Worm (Caenorhabditis elegans) whole organism, L2 larva: Measurements from ENCODE around the gene ccm-3.

Experiments
- C34F6.9 ChIP-seq: fragments of 150-350 bp; optimal IDR thresholded peaks from 2 replicates; lab custom pipeline; 2014; ENCODE audit warnings: missing biosample characterization, missing genetic modification characterization
- F13H6.1 ChIP-seq: sonication (generic microtip); optimal IDR thresholded peaks from 2 replicates; lab custom pipeline; 2016; ENCODE audit warnings: missing genetic modification characterization, missing compliant biosample characterization
- R02D3.7 ChIP-seq: fragments of 150-350 bp; optimal IDR thresholded peaks from 2 replicates; lab custom pipeline; 2014; ENCODE audit warnings: missing biosample characterization, missing genetic modification characterization
- ZK546.5 ChIP-seq: sonication (generic microtip); optimal IDR thresholded peaks from 2 replicates; lab custom pipeline; 2017; ENCODE audit warnings: missing biosample characterization, missing genetic modification characterization
- alr-1 ChIP-seq: fragments of 150-350 bp; optimal IDR thresholded peaks from 2 replicates; lab custom pipeline; 2014; ENCODE audit warnings: missing biosample characterization, missing genetic modification characterization
- aly-2 ChIP-seq: fragments of 150-350 bp; optimal IDR thresholded peaks from 2 replicates; lab custom pipeline; 2014; ENCODE audit warnings: missing biosample characterization, missing genetic modification characterization
- ama-1 ChIP-seq: fragments of 150-350 bp; optimal IDR thresholded peaks from 2 replicates; lab custom pipeline; 2018; ENCODE audit warnings: inconsistent platforms
- ceh-82 ChIP-seq: fragments of 150-350 bp; optimal IDR thresholded peaks from 2 replicates; lab custom pipeline; 2014; ENCODE audit warnings: missing biosample characterization, missing genetic modification characterization
- dmd-4 ChIP-seq: sonication (generic microtip); optimal IDR thresholded peaks from 2 replicates; lab custom pipeline; 2017; ENCODE audit warnings: missing biosample characterization, missing genetic modification characterization
- elt-1 ChIP-seq: fragments of 150-350 bp; optimal IDR thresholded peaks from 2 replicates; lab custom pipeline; 2014; ENCODE audit warnings: missing biosample characterization, missing genetic modification characterization
- elt-3 ChIP-seq: sonication (generic microtip); optimal IDR thresholded peaks from 2 replicates; lab custom pipeline; 2017; ENCODE audit warnings: missing biosample characterization, missing genetic modification characterization
- fos-1 ChIP-seq: fragments of 150-350 bp; optimal IDR thresholded peaks from 2 replicates; lab custom pipeline; 2014; ENCODE audit warnings: missing biosample characterization, missing genetic modification characterization
- gmeb-1 ChIP-seq: fragments of 150-350 bp; optimal IDR thresholded peaks from 2 replicates; lab custom pipeline; 2014; ENCODE audit warnings: missing biosample characterization, missing genetic modification characterization
- lin-11 ChIP-seq: fragments of 150-350 bp; sonication (generic microtip); optimal IDR thresholded peaks from 2 replicates; lab custom pipeline; 2014; ENCODE audit warnings: missing biosample characterization, missing genetic modification characterization, inconsistent platforms, mixed read lengths
- lin-13 ChIP-seq: fragments of 150-350 bp; optimal IDR thresholded peaks from 2 replicates; lab custom pipeline; 2014; ENCODE audit warnings: missing biosample characterization, missing genetic modification reagents, missing genetic modification characterization
- lin-39 ChIP-seq: fragments of 150-350 bp; optimal IDR thresholded peaks from 2 replicates; lab custom pipeline; 2014; ENCODE audit warnings: missing biosample characterization, missing genetic modification reagents, missing genetic modification characterization
- lsy-2 ChIP-seq, 2 experiments: fragments of 150-350 bp in 1 of 2; sonication (generic microtip) in 1 of 2; optimal IDR thresholded peaks; 2 replicates each; lab custom pipeline; 2014 to 2017; ENCODE audit warnings: missing biosample characterization in 2 of 2, missing genetic modification characterization in 2 of 2
- mab-5 ChIP-seq: fragments of 150-350 bp; optimal IDR thresholded peaks from 2 replicates; lab custom pipeline; 2014; ENCODE audit warnings: missing biosample characterization, missing genetic modification characterization
- mbf-1 ChIP-seq: sonication (generic microtip); optimal IDR thresholded peaks from 2 replicates; lab custom pipeline; 2017; ENCODE audit warnings: missing biosample characterization, missing genetic modification characterization
- nhr-10 ChIP-seq: sonication (generic microtip); optimal IDR thresholded peaks from 2 replicates; lab custom pipeline; 2017; ENCODE audit warnings: missing biosample characterization, missing genetic modification characterization
- nhr-11 ChIP-seq: fragments of 150-350 bp; optimal IDR thresholded peaks from 2 replicates; lab custom pipeline; 2014; ENCODE audit warnings: missing biosample characterization, missing genetic modification characterization
- nhr-129 ChIP-seq: fragments of 150-350 bp; optimal IDR thresholded peaks from 2 replicates; lab custom pipeline; 2014; ENCODE audit warnings: missing biosample characterization, missing genetic modification characterization
- nhr-21 ChIP-seq: fragments of 150-350 bp; optimal IDR thresholded peaks from 2 replicates; lab custom pipeline; 2014; ENCODE audit warnings: missing biosample characterization, missing genetic modification characterization
- nhr-23 ChIP-seq: fragments of 150-350 bp; optimal IDR thresholded peaks from 2 replicates; lab custom pipeline; 2014; ENCODE audit warnings: missing biosample characterization, missing genetic modification reagents, missing genetic modification characterization
- nhr-237 ChIP-seq: fragments of 150-350 bp; optimal IDR thresholded peaks from 2 replicates; lab custom pipeline; 2014; ENCODE audit warnings: missing biosample characterization, missing genetic modification characterization
- nhr-25 ChIP-seq: fragments of 150-350 bp; sonication (generic microtip); optimal IDR thresholded peaks from 3 replicates; lab custom pipeline; 2014; ENCODE audit warnings: missing biosample characterization, missing genetic modification characterization
- nhr-6 ChIP-seq: fragments of 150-350 bp; optimal IDR thresholded peaks from 2 replicates; lab custom pipeline; 2014; ENCODE audit warnings: missing biosample characterization, missing genetic modification characterization
- peb-1 ChIP-seq: fragments of 150-350 bp; optimal IDR thresholded peaks from 2 replicates; lab custom pipeline; 2014; ENCODE audit warnings: missing biosample characterization, missing genetic modification characterization
- skn-1 ChIP-seq: sonication (generic microtip); optimal IDR thresholded peaks from 2 replicates; lab custom pipeline; 2017; ENCODE audit warnings: missing biosample characterization, missing genetic modification characterization
- sma-3 ChIP-seq: sonication (generic microtip); optimal IDR thresholded peaks from 2 replicates; lab custom pipeline; 2016; ENCODE audit warnings: missing genetic modification reagents, missing genetic modification characterization, missing compliant biosample characterization
- sma-9 ChIP-seq, 2 experiments: fragments of 150-350 bp in 1 of 2; sonication (generic microtip) in 1 of 2; optimal IDR thresholded peaks; 2 replicates each; lab custom pipeline; 2014 to 2016; ENCODE audit warnings: missing genetic modification characterization in 2 of 2, mild to moderate bottlenecking in 1 of 2, missing biosample characterization in 1 of 2, missing compliant biosample characterization in 1 of 2, missing genetic modification reagents in 1 of 2, moderate library complexity in 1 of 2
- unc-39 ChIP-seq: fragments of 150-350 bp; optimal IDR thresholded peaks from 2 replicates; lab custom pipeline; 2014; ENCODE audit warnings: missing biosample characterization, missing genetic modification characterization
- unc-62 ChIP-seq: fragments of 150-350 bp; optimal IDR thresholded peaks from 2 replicates; lab custom pipeline; 2014; ENCODE audit warnings: missing biosample characterization, missing genetic modification reagents, missing genetic modification characterization
- zag-1 ChIP-seq: fragments of 150-350 bp; optimal IDR thresholded peaks from 2 replicates; lab custom pipeline; 2014; ENCODE audit warnings: missing biosample characterization, missing genetic modification characterization
- ztf-11 ChIP-seq: sonication (generic microtip); optimal IDR thresholded peaks from 2 replicates; lab custom pipeline; 2017; ENCODE audit warnings: missing biosample characterization, missing genetic modification characterization
- ztf-4 ChIP-seq: fragments of 150-350 bp; optimal IDR thresholded peaks from 2 replicates; lab custom pipeline; 2014; ENCODE audit warnings: missing biosample characterization, missing genetic modification characterization

ccm-3 gene

DNA sequence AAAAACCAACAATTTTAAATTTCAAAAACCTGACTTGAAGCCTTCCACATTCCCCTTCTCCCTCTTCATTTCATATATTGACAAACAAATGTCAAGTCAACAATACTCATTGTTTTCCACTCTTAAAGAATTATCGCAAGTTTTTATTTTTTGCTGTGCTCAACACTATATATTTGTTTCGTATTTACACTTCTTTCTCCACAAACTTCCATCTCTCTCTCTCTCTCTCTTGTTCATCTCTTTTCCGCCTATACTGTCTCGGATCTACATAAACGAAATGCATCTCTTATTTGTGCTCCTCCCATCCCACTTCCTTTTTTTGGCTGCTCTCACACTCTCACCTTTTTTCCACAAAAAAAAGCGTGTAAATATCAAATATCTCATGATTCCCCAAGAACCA, 5.7 kb upstream of the ccm-3 start, which contains the start of gene C14A4.12:
Gene C14A4.12, plus strand, starts transcription at position 301 of the 400 bp plus-strand sequence.
- TF ChIP-seq unc-39 (tag; lab: Kevin White, UChicago) (no peak), alr-1 (tag; lab: Kevin White, UChicago) (no peak), elt-3 (tag; lab: Kevin White, UChicago) (no peak), peb-1 (no peak), nhr-6 (tag; lab: Kevin White, UChicago) (no peak), elt-1 (no peak), ama-1 (lab: Kevin White, UChicago) (no peak), R02D3.7 (tag; lab: Kevin White, UChicago) (no peak), lin-11 (tag; lab: Kevin White, UChicago) (no peak), sma-9 (GFP tag; optimal IDR thresholded peaks at IDR 0.05; lab: Kevin White, UChicago) (no peak), sma-9 (tag; optimal IDR thresholded peaks at IDR 0.05; lab: Kevin White, UChicago) (no peak), F13H6.1 (no peak), skn-1 (tag; lab: Kevin White, UChicago) (no peak), unc-62 (GFP tag; lab: Kevin White, UChicago) (no peak), sma-3 (GFP tag; lab: Kevin White, UChicago) (no peak)

DNA sequence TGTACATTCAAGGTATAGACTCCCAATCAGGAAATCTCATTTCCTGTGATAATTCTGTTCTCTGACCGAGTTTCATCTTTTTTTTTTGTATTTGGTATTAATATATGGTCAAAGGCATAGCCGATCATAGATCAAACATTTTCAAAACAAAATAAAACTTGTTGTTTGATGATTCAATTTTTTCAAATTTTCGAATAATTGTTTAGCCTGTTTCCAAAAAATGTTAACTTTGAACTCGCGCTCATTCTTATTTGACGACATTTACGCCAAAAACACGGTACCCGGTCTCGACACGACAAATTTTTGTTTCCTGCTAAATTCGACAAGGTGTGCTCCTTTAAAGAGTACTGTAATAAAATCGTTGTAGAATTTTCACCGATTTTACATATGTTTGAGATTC, 1.7 kb upstream of the ccm-3 start:
- TF ChIP-seq nhr-237 (no peak), fos-1 (tag; lab: Kevin White, UChicago) (no peak), C34F6.9 (no peak), mbf-1 (tag; lab: Kevin White, UChicago) (no peak)

- TF ChIP-seq ceh-82 (tag; lab: Kevin White, UChicago), result no peak
- no peak for TF ChIP-seq ZK546.5 (tag; lab: Kevin White, UChicago)
- TF ChIP-seq mbf-1 (tag; lab: Kevin White, UChicago), result no peak
- no peak for TF ChIP-seq nhr-10 (tag; lab: Kevin White, UChicago)
- TF ChIP-seq lin-11 (tag; lab: Kevin White, UChicago), result no peak
- TF ChIP-seq nhr-23 (tag; lab: Kevin White, UChicago), result no peak
- no peak for TF ChIP-seq elt-3 (tag; lab: Kevin White, UChicago)
- no peak for TF ChIP-seq lin-39 (tag; lab: Kevin White, UChicago)
- no peak for TF ChIP-seq R02D3.7 (tag; lab: Kevin White, UChicago)
- no peak for TF ChIP-seq lsy-2 (tag; optimal IDR thresholded peaks at IDR 0.05; lab: Kevin White, UChicago)
- TF ChIP-seq fos-1 (tag; lab: Kevin White, UChicago), result no peak
- no peak for TF ChIP-seq nhr-21 (tag; lab: Kevin White, UChicago)
- no peak for TF ChIP-seq F13H6.1
- no peak for TF ChIP-seq lin-13 (GFP tag; lab: Kevin White, UChicago)
- TF ChIP-seq ztf-4 (tag; lab: Kevin White, UChicago), result no peak
- TF ChIP-seq C34F6.9, result no peak
- TF ChIP-seq alr-1 (tag; lab: Kevin White, UChicago), result no peak
Observed at ce11 chrII:10605512-10605911, 1.6 kb downstream of the ccm-3 start, which contains the start of gene taf-13. Gene taf-13 (minus strand): TSS chrII:10605612.

- no peak for TF ChIP-seq mbf-1 (tag; lab: Kevin White, UChicago)
- no peak for TF ChIP-seq nhr-11 (tag; lab: Kevin White, UChicago)
- TF ChIP-seq zag-1 (tag; lab: Kevin White, UChicago), result no peak
- no peak for TF ChIP-seq unc-62 (GFP tag; lab: Kevin White, UChicago)
- TF ChIP-seq nhr-25 (tag; lab: Kevin White, UChicago), result no peak
- no peak for TF ChIP-seq nhr-21 (tag; lab: Kevin White, UChicago)
- no peak for TF ChIP-seq skn-1 (tag; lab: Kevin White, UChicago)
- no peak for TF ChIP-seq aly-2 (tag; lab: Kevin White, UChicago)
- TF ChIP-seq unc-39 (tag; lab: Kevin White, UChicago), result no peak
- no peak for TF ChIP-seq gmeb-1
- TF ChIP-seq alr-1 (tag; lab: Kevin White, UChicago), result no peak
- no peak for TF ChIP-seq ztf-11
- TF ChIP-seq dmd-4 (tag; lab: Kevin White, UChicago), result no peak
- no peak for TF ChIP-seq lin-39 (tag; lab: Kevin White, UChicago)
- no peak for TF ChIP-seq lin-13 (GFP tag; lab: Kevin White, UChicago)
- no peak for TF ChIP-seq ZK546.5 (tag; lab: Kevin White, UChicago)
- no peak for TF ChIP-seq mab-5 (tag; lab: Kevin White, UChicago)
- TF ChIP-seq F13H6.1, result no peak
- TF ChIP-seq nhr-129 (tag; lab: Kevin White, UChicago), result no peak
- TF ChIP-seq elt-3 (tag; lab: Kevin White, UChicago), result no peak
- TF ChIP-seq, all 48 proteins: peak for 0
Observed at ce11 chrII:10603560-10603959, 3.5 kb downstream of the ccm-3 start.
